Worm (Caenorhabditis elegans): ENCODE data around the gene his-39.
"Not testable (repeated sequence)": the region's sequence is repeated elsewhere in the genome, so short reads cannot be mapped to it uniquely, and the experiment has no call there.

his-39 gene

DNA sequence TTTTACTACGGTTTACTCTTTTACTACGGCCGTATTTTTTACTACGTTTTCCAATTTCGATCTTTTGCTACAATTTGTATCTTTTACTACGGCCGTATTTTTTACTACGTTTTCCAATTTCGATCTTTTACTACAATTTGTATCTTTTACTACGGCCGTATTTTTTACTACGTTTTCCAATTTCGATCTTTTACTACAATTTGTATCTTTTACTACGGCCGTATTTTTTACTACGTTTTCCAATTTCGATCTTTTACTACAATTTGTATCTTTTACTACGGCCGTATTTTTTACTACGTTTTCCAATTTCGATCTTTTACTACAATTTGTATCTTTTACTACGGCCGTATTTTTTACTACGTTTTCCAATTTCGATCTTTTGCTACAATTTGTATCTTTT is 38.4 kb downstream of the his-39 start, which contains the start of gene F25G6.1:
F25G6.1 (plus strand) TSS at position 301 of the 400 bp plus-strand sequence.
- not testable (repeated sequence) for TF ChIP-seq lsy-12 (tag; optimal IDR thresholded peaks at IDR 0.05); zag-1 (tag; optimal IDR thresholded peaks at IDR 0.05); sea-2 (GFP tag; optimal IDR thresholded peaks at IDR 0.05)

DNA sequence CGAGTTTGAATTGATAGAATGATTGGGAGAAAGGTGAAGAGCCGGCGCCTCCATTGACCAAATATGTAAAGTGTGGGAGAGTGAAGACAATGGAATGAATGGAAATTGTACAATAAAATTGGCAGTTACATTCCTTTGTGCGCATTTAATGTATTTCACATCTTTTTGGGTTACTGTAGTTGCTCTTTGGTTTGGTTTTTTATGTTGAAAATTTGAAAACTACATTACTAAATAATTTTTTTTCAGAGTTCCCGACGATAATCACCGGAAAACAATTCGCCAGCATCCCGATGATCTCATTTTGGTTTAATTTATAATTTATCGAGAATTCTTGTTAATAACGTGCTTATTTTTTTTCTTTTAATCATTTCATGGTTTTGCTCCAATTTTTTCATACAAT is 44.6 kb downstream of the his-39 start, which contains the start of gene C10B5.1:
C10B5.1 (plus strand) TSS at position 301 of the 400 bp plus-strand sequence.
- TF ChIP-seq ztf-4 (tag; optimal IDR thresholded peaks at IDR 0.05) = no peak
- TF ChIP-seq ztf-11 (tag; optimal IDR thresholded peaks at IDR 0.05) = no peak
- no peak for TF ChIP-seq egl-5 (tag; optimal IDR thresholded peaks at IDR 0.05)
- TF ChIP-seq unc-62 (GFP tag; optimal IDR thresholded peaks at IDR 0.05) = no peak
- TF ChIP-seq R02D3.7 (tag; optimal IDR thresholded peaks at IDR 0.05) = no peak
- TF ChIP-seq nhr-76 (tag; optimal IDR thresholded peaks at IDR 0.05) = no peak
- no peak for TF ChIP-seq nhr-23 (tag; optimal IDR thresholded peaks at IDR 0.05)
- TF ChIP-seq nhr-43 (tag; optimal IDR thresholded peaks at IDR 0.05; ENCODE audit: poor library complexity, severe bottlenecking) = no peak
- no peak for TF ChIP-seq lin-15B (tag; optimal IDR thresholded peaks at IDR 0.05)
- no peak for TF ChIP-seq zag-1 (tag; optimal IDR thresholded peaks at IDR 0.05)
- no peak for TF ChIP-seq fkh-10 (GFP tag; optimal IDR thresholded peaks at IDR 0.05)
- no peak for TF ChIP-seq elt-3 (tag; optimal IDR thresholded peaks at IDR 0.05)
- TF ChIP-seq tbx-2 (tag; optimal IDR thresholded peaks at IDR 0.05) = no peak

Data from whole organism, L3 larva.